Fruit fly (Drosophila melanogaster) S2 (cell line): ENCODE measurements around the gene CG12594.

Experiments
- CG8478 ChIP-seq: fragments of >200 bp; optimal IDR thresholded peaks from 2 replicates; lab custom pipeline; 2018
- CTCF ChIP-seq, 2 experiments: fragments of >200 bp; optimal IDR thresholded peaks; 2 replicates each; lab custom pipeline; 2018

CG12594 gene

DNA sequence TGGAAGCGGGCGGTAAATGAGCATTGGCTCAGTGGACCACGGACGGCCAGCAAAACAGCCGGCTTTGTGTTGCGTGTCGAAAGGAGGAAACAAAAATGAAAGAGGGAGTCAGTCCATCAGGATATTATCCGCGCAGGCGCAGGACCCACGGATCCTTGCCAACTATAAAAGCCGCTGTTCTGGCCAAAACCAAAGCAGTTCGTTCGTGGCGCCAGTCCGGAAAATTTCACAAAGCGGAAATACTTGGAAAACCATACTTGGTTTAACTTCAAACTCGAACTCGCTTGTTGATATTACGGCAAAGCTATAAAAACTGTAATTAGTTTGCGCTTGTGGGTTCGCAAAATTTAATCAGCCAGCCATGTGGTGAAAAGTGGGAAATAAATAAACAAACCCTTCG lies at the start of gene CG12594:
TSS of gene CG12594 (plus strand) at position 142 of the 400 bp plus-strand sequence.
- TF ChIP-seq CG8478 (lab: Kevin White, UChicago) = no peak
- TF ChIP-seq CTCF (optimal IDR thresholded peaks at IDR 0.05; lab: Kevin White, UChicago) = no peak

DNA sequence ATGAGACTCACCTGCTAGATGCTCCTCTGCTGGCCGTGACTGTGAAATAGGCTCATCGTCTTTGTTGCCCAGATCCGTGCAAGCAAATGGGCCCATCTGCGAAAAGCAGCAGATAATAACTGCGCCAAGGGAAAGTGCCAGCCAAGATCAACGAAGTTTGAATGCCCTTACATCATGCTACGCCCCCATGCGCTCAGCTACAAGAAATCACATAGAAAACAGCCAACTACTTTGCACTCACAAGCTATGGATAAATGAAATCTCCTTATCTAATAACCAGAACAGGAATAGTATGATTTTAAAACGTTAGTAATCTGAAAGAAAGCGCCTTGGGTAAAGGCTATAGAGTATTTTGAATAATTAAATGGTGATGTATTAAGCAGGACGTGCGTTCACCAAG lies 49.8 kb upstream of the CG12594 start:
- TF ChIP-seq CTCF (optimal IDR thresholded peaks at IDR 0.05; lab: Kevin White, UChicago) = no peak
- no peak for TF ChIP-seq CG8478 (lab: Kevin White, UChicago)

DNA sequence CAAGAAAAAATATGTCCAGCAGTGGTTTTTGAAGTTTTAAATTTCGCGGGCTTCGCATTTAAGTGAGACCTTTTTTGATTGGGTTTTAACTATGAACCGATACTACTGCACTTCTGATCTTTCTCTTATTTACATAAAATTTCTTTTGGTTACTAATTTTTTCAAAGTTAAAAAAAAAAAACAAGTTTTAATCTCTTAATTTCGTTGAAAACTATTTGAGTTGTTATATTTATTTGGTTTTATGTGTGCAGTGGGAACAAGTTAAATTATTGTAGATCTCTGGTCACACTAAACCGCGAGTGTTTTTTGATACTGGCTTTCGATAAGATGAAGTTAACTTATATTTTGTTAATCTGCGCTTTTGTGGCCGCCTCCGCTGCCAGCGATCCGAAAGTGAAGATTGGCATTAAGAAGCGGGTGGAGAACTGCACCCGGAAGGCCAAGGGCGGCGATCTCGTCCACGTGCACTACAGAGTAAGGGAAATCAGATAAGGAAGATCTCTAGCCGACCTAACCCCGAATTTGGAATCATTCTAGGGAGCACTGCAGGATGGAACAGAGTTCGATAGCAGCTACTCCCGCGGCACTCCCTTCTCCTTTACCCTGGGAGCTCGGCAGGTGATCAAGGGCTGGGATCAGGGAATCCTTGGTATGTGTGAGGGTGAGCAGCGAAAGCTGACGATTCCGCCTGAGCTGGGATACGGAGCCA lies 47.4 kb upstream of the CG12594 start, which contains the start of gene CG14715:
TSS of gene CG14715 (plus strand) at position 267 of the 709 bp plus-strand sequence.
- TF ChIP-seq CTCF (optimal IDR thresholded peaks at IDR 0.05; lab: Kevin White, UChicago) (no peak), CG8478 (lab: Kevin White, UChicago) (no peak)

DNA sequence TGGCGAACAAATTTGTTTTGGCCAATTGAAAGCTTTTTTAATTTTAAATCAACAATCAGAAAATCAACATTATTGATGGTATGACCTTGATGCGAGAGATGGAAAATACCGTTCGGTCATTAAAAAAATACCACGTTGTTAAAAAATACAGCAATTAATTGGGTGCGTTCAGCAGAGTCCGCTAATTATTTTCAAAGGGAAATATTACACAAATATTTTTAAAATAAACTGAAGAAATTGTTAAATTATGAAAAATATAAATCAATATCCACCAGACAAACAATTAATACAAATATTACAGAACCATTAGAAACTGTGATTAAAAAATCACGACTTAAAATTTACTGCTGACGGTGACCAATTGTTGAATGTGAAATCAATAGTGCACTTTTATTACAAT lies 43.5 kb upstream of the CG12594 start, which contains the start of gene CG18476:
TSS of gene CG18476 (minus strand) at position 101 of the 400 bp plus-strand sequence.
- no peak for TF ChIP-seq CG8478 (lab: Kevin White, UChicago)
- no peak for TF ChIP-seq CTCF (optimal IDR thresholded peaks at IDR 0.05; lab: Kevin White, UChicago)

dm6 chr3R:11679513-11679912 lies 42.0 kb upstream of the CG12594 start, which contains the start of the genes Taf12 and Ho:
TSS of gene Taf12 (minus strand) at chr3R:11679690.
TSS of gene Ho (plus strand) at chr3R:11679743.
- peak in 1 of 2 experiments; percentile 12 for TF ChIP-seq CTCF (optimal IDR thresholded peaks at IDR 0.05; lab: Kevin White, UChicago)
- no peak for TF ChIP-seq CG8478 (lab: Kevin White, UChicago)

- TF ChIP-seq CG8478 (lab: Kevin White, UChicago) = no peak
These were observed 37.9 kb upstream of the CG12594 start for dm6 chr3R:11683675-11684074.

- TF ChIP-seq CTCF (optimal IDR thresholded peaks at IDR 0.05; lab: Kevin White, UChicago) (no peak), CG8478 (lab: Kevin White, UChicago) (no peak)
These were observed 37.2 kb upstream of the CG12594 start, which contains the start of gene CG6830 for dm6 chr3R:11684316-11684715. TSS of gene CG6830 (minus strand) at chr3R:11684342.

dm6 chr3R:11688055-11688454 lies 33.5 kb upstream of the CG12594 start, which contains the start of gene CG6834:
TSS of gene CG6834 (minus strand) at chr3R:11688133.
- TF ChIP-seq CTCF (optimal IDR thresholded peaks at IDR 0.05; lab: Kevin White, UChicago) = no peak
- TF ChIP-seq CG8478 (lab: Kevin White, UChicago) = no peak

dm6 chr3R:11689900-11690299 lies 31.6 kb upstream of the CG12594 start, which contains the start of gene CG6908:
TSS of gene CG6908 (minus strand) at chr3R:11690051.
- no peak for TF ChIP-seq CG8478 (lab: Kevin White, UChicago)
- TF ChIP-seq CTCF (optimal IDR thresholded peaks at IDR 0.05; lab: Kevin White, UChicago) = no peak

DNA sequence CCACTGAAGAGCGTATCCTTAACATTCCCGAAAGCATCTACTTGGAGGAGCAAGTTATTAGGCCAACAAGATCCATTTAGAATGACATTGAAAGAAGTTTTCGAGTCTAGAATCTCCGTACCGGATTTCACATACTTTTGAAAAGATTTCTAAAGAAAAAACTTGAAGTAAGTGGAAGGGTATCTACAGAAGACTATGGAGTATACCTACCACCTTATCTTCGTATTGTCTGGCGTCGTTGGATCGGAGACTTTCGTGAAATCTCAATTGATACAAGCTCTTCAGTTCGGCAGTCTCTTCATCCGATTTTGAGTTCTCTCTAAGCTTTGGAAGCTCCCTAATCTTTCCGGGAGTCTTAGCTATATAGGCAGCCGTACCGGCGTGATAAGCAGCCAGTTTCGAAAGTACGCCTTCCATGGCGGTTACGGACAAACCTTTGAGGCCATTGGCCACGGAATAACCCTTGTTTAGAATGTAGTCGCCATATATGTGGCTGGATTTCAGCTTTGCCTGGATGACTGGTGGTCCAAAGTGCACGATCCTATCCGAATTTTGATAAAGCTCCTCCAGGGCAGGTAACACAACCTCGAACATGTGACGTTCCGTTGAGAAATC lies 30.6 kb upstream of the CG12594 start:
- TF ChIP-seq CTCF (optimal IDR thresholded peaks at IDR 0.05; lab: Kevin White, UChicago) = no peak
- no peak for TF ChIP-seq CG8478 (lab: Kevin White, UChicago)

dm6 chr3R:11691747-11692146 lies 29.8 kb upstream of the CG12594 start, which contains the start of gene CG18765:
TSS of gene CG18765 (minus strand) at chr3R:11691799.
- TF ChIP-seq CTCF (optimal IDR thresholded peaks at IDR 0.05; lab: Kevin White, UChicago) (no peak), CG8478 (lab: Kevin White, UChicago) (no peak)

- no peak for TF ChIP-seq CG8478 (lab: Kevin White, UChicago)
- no peak for TF ChIP-seq CTCF (optimal IDR thresholded peaks at IDR 0.05; lab: Kevin White, UChicago)
These were observed 29.0 kb upstream of the CG12594 start for dm6 chr3R:11692504-11692903.

DNA sequence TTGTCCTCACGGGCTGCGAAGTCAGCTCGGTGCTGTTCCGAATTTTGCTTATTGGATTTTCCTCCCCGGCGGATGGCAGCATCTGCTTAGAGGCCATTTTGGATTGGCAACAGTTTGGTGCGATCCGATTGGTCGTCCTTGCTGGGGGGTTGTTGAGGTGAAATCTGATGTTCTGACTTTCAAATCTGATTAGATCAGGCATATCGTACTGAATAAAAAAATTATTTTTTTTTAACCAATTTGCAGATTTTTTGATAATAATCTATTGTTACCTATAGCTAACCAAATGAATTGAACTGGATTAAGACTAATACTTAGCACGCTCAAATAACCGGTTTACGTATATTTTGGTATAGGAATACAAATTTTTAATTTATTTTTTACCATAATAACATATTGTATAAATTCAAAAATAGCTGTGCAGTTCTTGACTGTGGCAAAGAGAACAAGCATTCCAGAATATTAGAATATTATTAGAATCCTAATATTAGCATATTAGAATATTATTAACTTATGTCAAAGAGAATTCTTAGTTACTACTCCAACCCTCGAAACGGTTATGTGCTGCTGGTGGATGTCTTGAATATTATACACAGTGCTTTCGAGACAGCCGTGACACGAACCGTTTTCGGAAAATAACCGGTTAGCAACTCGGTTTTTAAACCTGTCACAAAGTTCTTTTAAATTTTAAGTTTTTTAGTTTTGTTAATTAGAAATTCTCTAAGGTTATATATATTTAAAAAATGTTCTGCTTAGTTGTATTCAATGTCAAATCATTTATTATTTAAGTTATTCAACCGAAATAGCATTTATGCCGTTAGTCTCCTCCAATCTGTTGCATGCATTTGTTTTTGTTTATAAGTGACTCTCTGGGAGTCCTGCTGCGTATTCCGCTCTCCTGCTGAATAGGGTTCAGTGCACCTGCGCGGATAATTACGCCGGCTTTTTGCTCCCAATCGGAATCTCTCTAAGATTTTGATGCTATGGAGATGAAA lies 26.9 kb upstream of the CG12594 start, which contains the start of gene Fer3:
TSS of gene Fer3 (minus strand) at position 1 of the 995 bp plus-strand sequence.
- TF ChIP-seq CG8478 (lab: Kevin White, UChicago) = no peak
- peak in 1 of 2 experiments; percentile 66 for TF ChIP-seq CTCF (optimal IDR thresholded peaks at IDR 0.05; lab: Kevin White, UChicago)

- TF ChIP-seq CG8478 (lab: Kevin White, UChicago) = no peak
- no peak for TF ChIP-seq CTCF (optimal IDR thresholded peaks at IDR 0.05; lab: Kevin White, UChicago)
These were observed 25.3 kb upstream of the CG12594 start, which contains the start of gene CG14717 for dm6 chr3R:11696209-11696608. TSS of gene CG14717 (plus strand) at chr3R:11696509.
